Comparison of ENCODE assay signal across 1 fruit fly cellular context in the genomic region with DNA sequence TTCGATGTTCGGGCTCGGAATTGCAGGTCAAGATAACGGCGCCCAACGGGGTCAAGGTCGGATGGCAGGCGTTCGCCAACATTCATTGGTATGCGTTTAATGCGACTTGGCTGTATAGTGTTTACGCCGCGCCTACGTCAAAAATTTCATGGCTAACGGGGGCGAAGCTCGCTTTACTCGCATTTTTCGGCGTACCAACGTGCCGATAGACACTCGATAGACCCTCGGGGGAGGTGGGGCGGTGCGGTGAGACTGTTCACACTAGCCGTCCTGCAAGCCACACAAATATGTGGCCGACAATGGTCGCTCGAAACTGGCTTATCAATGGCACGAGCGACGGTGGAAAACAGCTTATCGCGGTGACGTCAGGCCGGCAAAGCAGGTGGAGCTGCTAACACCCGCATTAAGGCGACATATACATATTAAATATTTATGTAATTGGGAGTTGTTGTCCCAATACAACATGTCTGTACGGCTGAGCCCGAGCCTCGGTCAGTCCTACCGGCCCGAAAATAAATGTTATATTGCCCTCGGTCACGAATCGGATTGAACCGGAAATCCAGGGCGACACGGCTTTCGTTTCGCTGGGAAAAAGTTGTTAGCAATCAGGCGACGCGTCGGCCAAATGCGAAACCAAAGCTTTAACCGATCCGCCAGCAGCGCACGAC.
TF ChIP-seq lines count a peak whose summit lies in the region.

No protein-coding gene starts in this region.

TF ChIP-seq in whole organism, embryonic, 481 proteins besides CTCF, POLR2A, EP300 and RAD21 (continued from another document and continues in another):
- TF ChIP-seq CG4854 (GFP tag; optimal IDR thresholded peaks at IDR 0.05; lab: Kevin White, UChicago) (no peak), zfh2 (GFP tag; optimal IDR thresholded peaks at IDR 0.05; lab: Kevin White, UChicago) (no peak), CG13894 (tag; optimal IDR thresholded peaks at IDR 0.05; lab: Kevin White, UChicago) (no peak), kah (GFP tag; optimal IDR thresholded peaks at IDR 0.05; lab: Kevin White, UChicago) (no peak), odd (GFP tag; optimal IDR thresholded peaks at IDR 0.05; lab: Kevin White, UChicago) (no peak), CG33213 (GFP tag; optimal IDR thresholded peaks at IDR 0.05; lab: Kevin White, UChicago) (no peak), dati (GFP tag; IDR thresholded peaks at IDR 0.05; lab: Robert Waterston, UW) (no peak), CG9727 (GFP tag; optimal IDR thresholded peaks at IDR 0.05; lab: Kevin White, UChicago) (no peak), Six4 (GFP tag; optimal IDR thresholded peaks at IDR 0.05; lab: Kevin White, UChicago) (no peak), eve (GFP tag; optimal IDR thresholded peaks at IDR 0.05; lab: Kevin White, UChicago) (no peak), CG2116 (GFP tag; optimal IDR thresholded peaks at IDR 0.05; lab: Kevin White, UChicago) (no peak), Hand (GFP tag; optimal IDR thresholded peaks at IDR 0.05; lab: Kevin White, UChicago) (peak; percentile 17), CG8944 (GFP tag; optimal IDR thresholded peaks at IDR 0.05; lab: Kevin White, UChicago) (no peak), Jarid2 (GFP tag; optimal IDR thresholded peaks at IDR 0.05; lab: Kevin White, UChicago) (no peak), Stat92E (GFP tag; optimal IDR thresholded peaks at IDR 0.05; lab: Kevin White, UChicago) (no peak), luna (GFP tag; optimal IDR thresholded peaks at IDR 0.05; lab: Kevin White, UChicago) (no peak), stwl (tag; optimal IDR thresholded peaks at IDR 0.05; lab: Kevin White, UChicago) (no peak), ham (GFP tag; IDR thresholded peaks at IDR 0.05; lab: Robert Waterston, UW) (no peak), Neu2 (GFP tag; optimal IDR thresholded peaks at IDR 0.05; lab: Kevin White, UChicago; ENCODE audit: borderline replicate concordance) (no peak), cwo (GFP tag; optimal IDR thresholded peaks at IDR 0.05; lab: Kevin White, UChicago) (peak; percentile 43), Hr39 (optimal IDR thresholded peaks at IDR 0.05; lab: Kevin White, UChicago) (no peak), Pdp1 (GFP tag; optimal IDR thresholded peaks at IDR 0.05; lab: Kevin White, UChicago) (peak in 1 of 2 experiments; percentile 12), fd96Cb (tag; optimal IDR thresholded peaks at IDR 0.05; lab: Kevin White, UChicago) (no peak), Dbx (GFP tag; IDR thresholded peaks at IDR 0.05; lab: Robert Waterston, UW) (no peak), CG6254 (GFP tag; optimal IDR thresholded peaks at IDR 0.05; lab: Kevin White, UChicago) (no peak), Fer1 (GFP tag; optimal IDR thresholded peaks at IDR 0.05; lab: Kevin White, UChicago) (peak; percentile 16), CG16779 (GFP tag; IDR thresholded peaks at IDR 0.05; lab: Robert Waterston, UW) (no peak), gfzf (GFP tag; optimal IDR thresholded peaks at IDR 0.05; lab: Kevin White, UChicago) (no peak), Xrp1 (GFP tag; IDR thresholded peaks at IDR 0.05; lab: Robert Waterston, UW) (no peak), CG3847 (GFP tag; IDR thresholded peaks at IDR 0.05; lab: Robert Waterston, UW) (no peak), aop (GFP tag; IDR thresholded peaks at IDR 0.05; lab: Robert Waterston, UW) (no peak), ERR (GFP tag; optimal IDR thresholded peaks at IDR 0.05; lab: Kevin White, UChicago) (no peak), CG2202 (tag; optimal IDR thresholded peaks at IDR 0.05; lab: Kevin White, UChicago) (no peak), CG12071 (GFP tag; optimal IDR thresholded peaks at IDR 0.05; lab: Kevin White, UChicago) (no peak), CG11398 (GFP tag; optimal IDR thresholded peaks at IDR 0.05; lab: Kevin White, UChicago) (no peak), Awh (GFP tag; IDR thresholded peaks at IDR 0.05; lab: Robert Waterston, UW) (0 out of 2 replicates have a peak, but pooled peaks have one; percentile 10), z (GFP tag; IDR thresholded peaks at IDR 0.05; lab: Robert Waterston, UW) (no peak), Hr51 (GFP tag; optimal IDR thresholded peaks at IDR 0.05; lab: Kevin White, UChicago) (no peak), peb (GFP tag; IDR thresholded peaks at IDR 0.05; lab: Robert Waterston, UW) (no peak), sug (tag; optimal IDR thresholded peaks at IDR 0.05; lab: Kevin White, UChicago) (peak; percentile 36), CG4820 (GFP tag; optimal IDR thresholded peaks at IDR 0.05; lab: Kevin White, UChicago) (no peak), CG13296 (GFP tag; optimal IDR thresholded peaks at IDR 0.05; lab: Kevin White, UChicago) (no peak), CG16815 (GFP tag; optimal IDR thresholded peaks at IDR 0.05; lab: Kevin White, UChicago) (no peak), CG17802 (tag; optimal IDR thresholded peaks at IDR 0.05; lab: Kevin White, UChicago) (peak; percentile 30), unpg (GFP tag; optimal IDR thresholded peaks at IDR 0.05; lab: Kevin White, UChicago) (no peak), CG10565 (GFP tag; optimal IDR thresholded peaks at IDR 0.05; lab: Kevin White, UChicago) (no peak), MESR4 (GFP tag; optimal IDR thresholded peaks at IDR 0.05; lab: Kevin White, UChicago) (no peak), CG5953 (GFP tag; IDR thresholded peaks at IDR 0.05; lab: Robert Waterston, UW) (no peak), tio (GFP tag; optimal IDR thresholded peaks at IDR 0.05; lab: Kevin White, UChicago) (no peak), sd (tag; optimal IDR thresholded peaks at IDR 0.05; lab: Kevin White, UChicago) (peak; percentile 97), CG10543 (GFP tag; optimal IDR thresholded peaks at IDR 0.05; lab: Kevin White, UChicago) (peak; percentile 71), CG14667 (GFP tag; IDR thresholded peaks at IDR 0.05; lab: Robert Waterston, UW) (no peak), exex (tag; optimal IDR thresholded peaks at IDR 0.05; lab: Kevin White, UChicago) (peak; percentile 54), abd-A (tag; optimal IDR thresholded peaks at IDR 0.05; lab: Kevin White, UChicago) (no peak), NK7.1 (GFP tag; optimal IDR thresholded peaks at IDR 0.05; lab: Kevin White, UChicago) (no peak), twi (tag; optimal IDR thresholded peaks at IDR 0.05; lab: Kevin White, UChicago) (no peak), Oaz (GFP tag; IDR thresholded peaks at IDR 0.05; lab: Robert Waterston, UW) (no peak), Dip3 (GFP tag; optimal IDR thresholded peaks at IDR 0.05; lab: Kevin White, UChicago) (no peak), jumu (GFP tag; optimal IDR thresholded peaks at IDR 0.05; lab: Kevin White, UChicago) (no peak), ssp (GFP tag; IDR thresholded peaks at IDR 0.05; lab: Robert Waterston, UW) (no peak), CG12299 (tag; optimal IDR thresholded peaks at IDR 0.05; lab: Kevin White, UChicago) (peak; percentile 24), usp (GFP tag; optimal IDR thresholded peaks at IDR 0.05; lab: Kevin White, UChicago) (no peak), CG1529 (GFP tag; optimal IDR thresholded peaks at IDR 0.05; lab: Kevin White, UChicago) (no peak), nmo (GFP tag; optimal IDR thresholded peaks at IDR 0.05; lab: Kevin White, UChicago) (no peak), gt (GFP tag; IDR thresholded peaks at IDR 0.05; lab: Robert Waterston, UW) (no peak), CG11456 (GFP tag; IDR thresholded peaks at IDR 0.05; lab: Robert Waterston, UW) (no peak), CG12391 (tag; optimal IDR thresholded peaks at IDR 0.05; lab: Kevin White, UChicago) (no peak), ap (GFP tag; IDR thresholded peaks at IDR 0.05; lab: Robert Waterston, UW) (no peak), sr (GFP tag; IDR thresholded peaks at IDR 0.05; lab: Robert Waterston, UW) (peak; percentile 54; the same call in 2 of the 3 replicates), CG8089 (GFP tag; optimal IDR thresholded peaks at IDR 0.05; lab: Kevin White, UChicago) (no peak), al (GFP tag; IDR thresholded peaks at IDR 0.05; lab: Robert Waterston, UW) (no peak), CG17361 (GFP tag; IDR thresholded peaks at IDR 0.05; lab: Robert Waterston, UW) (no peak), CG42726 (GFP tag; IDR thresholded peaks at IDR 0.05; lab: Robert Waterston, UW; ENCODE audit: partially characterized antibody) (no peak), pb (GFP tag; optimal IDR thresholded peaks at IDR 0.05; lab: Kevin White, UChicago) (no peak), pnt (GFP tag; optimal IDR thresholded peaks at IDR 0.05; lab: Kevin White, UChicago) (no peak), gcm (GFP tag; optimal IDR thresholded peaks at IDR 0.05; lab: Kevin White, UChicago) (no peak), CG10321 (GFP tag; IDR thresholded peaks at IDR 0.05; lab: Robert Waterston, UW) (no peak), slp2 (GFP tag; optimal IDR thresholded peaks at IDR 0.05; lab: Kevin White, UChicago) (no peak), sqz (GFP tag; optimal IDR thresholded peaks at IDR 0.05; lab: Kevin White, UChicago) (no peak), BtbVII (GFP tag; optimal IDR thresholded peaks at IDR 0.05; lab: Kevin White, UChicago) (peak; percentile 22), CG4360 (GFP tag; IDR thresholded peaks at IDR 0.05; lab: Robert Waterston, UW) (no peak), Dek (tag; optimal IDR thresholded peaks at IDR 0.05; lab: Kevin White, UChicago) (no peak), CG32772 (GFP tag; IDR thresholded peaks at IDR 0.05; lab: Robert Waterston, UW) (no peak), ab (GFP tag; optimal IDR thresholded peaks at IDR 0.05; lab: Kevin White, UChicago) (no peak), vvl (GFP tag; IDR thresholded peaks at IDR 0.05; lab: Robert Waterston, UW) (peak; percentile 47), Meics (GFP tag; optimal IDR thresholded peaks at IDR 0.05; lab: Kevin White, UChicago) (no peak), dmrt11E (tag; optimal IDR thresholded peaks at IDR 0.05; lab: Kevin White, UChicago) (no peak), Taf1 (GFP tag; IDR thresholded peaks at IDR 0.05; lab: Robert Waterston, UW) (no peak), CG8290 (GFP tag; optimal IDR thresholded peaks at IDR 0.05; lab: Kevin White, UChicago) (no peak), CG8290 (tag; optimal IDR thresholded peaks at IDR 0.05; lab: Kevin White, UChicago) (peak in 1 of 2 experiments; percentile 7), kni (GFP tag; optimal IDR thresholded peaks at IDR 0.05; lab: Kevin White, UChicago) (peak; percentile 61), Mad (GFP tag; optimal IDR thresholded peaks at IDR 0.05; lab: Kevin White, UChicago) (no peak), prd (optimal IDR thresholded peaks at IDR 0.05; lab: Kevin White, UChicago) (no peak), prd (GFP tag; IDR thresholded peaks at IDR 0.05; lab: Robert Waterston, UW) (no peak), ac (GFP tag; optimal IDR thresholded peaks at IDR 0.05; lab: Kevin White, UChicago) (no peak), Adf1 (GFP tag; IDR thresholded peaks at IDR 0.05; lab: Robert Waterston, UW) (peak; percentile 12; the same call in 1 of the 2 replicates), CG14860 (GFP tag; IDR thresholded peaks at IDR 0.05; lab: Robert Waterston, UW; ENCODE audit: partially characterized antibody) (no peak), maf-S (GFP tag; optimal IDR thresholded peaks at IDR 0.05; lab: Kevin White, UChicago) (no peak), CG5180 (GFP tag; optimal IDR thresholded peaks at IDR 0.05; lab: Kevin White, UChicago) (peak; percentile 69), CG32767 (GFP tag; IDR thresholded peaks at IDR 0.05; lab: Robert Waterston, UW) (no peak), insv (GFP tag; optimal IDR thresholded peaks at IDR 0.05; lab: Kevin White, UChicago) (no peak), Poxn (GFP tag; IDR thresholded peaks at IDR 0.05; lab: Robert Waterston, UW) (no peak), CG6765 (GFP tag; optimal IDR thresholded peaks at IDR 0.05; lab: Kevin White, UChicago) (no peak), Oli (tag; optimal IDR thresholded peaks at IDR 0.05; lab: Kevin White, UChicago) (no peak), Aef1 (GFP tag; IDR thresholded peaks at IDR 0.05; lab: Robert Waterston, UW) (no peak), zen2 (GFP tag; IDR thresholded peaks at IDR 0.05; lab: Robert Waterston, UW; ENCODE audit: partially characterized antibody) (no peak), crol (GFP tag; IDR thresholded peaks at IDR 0.05; lab: Robert Waterston, UW) (peak; percentile 67), Dref (GFP tag; IDR thresholded peaks at IDR 0.05; lab: Robert Waterston, UW) (no peak), CG1024 (GFP tag; IDR thresholded peaks at IDR 0.05; lab: Robert Waterston, UW) (no peak), Myb (GFP tag; optimal IDR thresholded peaks at IDR 0.05; lab: Kevin White, UChicago) (no peak), HHEX (GFP tag; optimal IDR thresholded peaks at IDR 0.05; lab: Kevin White, UChicago) (no peak), Hey (tag; optimal IDR thresholded peaks at IDR 0.05; lab: Kevin White, UChicago) (peak; percentile 34), CG1233 (GFP tag; optimal IDR thresholded peaks at IDR 0.05; lab: Kevin White, UChicago) (no peak), CG2120 (GFP tag; optimal IDR thresholded peaks at IDR 0.05; lab: Kevin White, UChicago) (no peak), amos (GFP tag; IDR thresholded peaks at IDR 0.05; lab: Robert Waterston, UW; ENCODE audit: partially characterized antibody) (no peak), vfl (GFP tag; optimal IDR thresholded peaks at IDR 0.05; lab: Kevin White, UChicago) (no peak), lab (GFP tag; optimal IDR thresholded peaks at IDR 0.05; lab: Kevin White, UChicago) (peak; percentile 5), dmrt99B (tag; optimal IDR thresholded peaks at IDR 0.05; lab: Kevin White, UChicago) (no peak), E2f1 (GFP tag; IDR thresholded peaks at IDR 0.05; lab: Robert Waterston, UW) (no peak), pfk (GFP tag; optimal IDR thresholded peaks at IDR 0.05; lab: Kevin White, UChicago) (no peak), CG11560 (tag; IDR thresholded peaks at IDR 0.05; lab: Robert Waterston, UW) (no peak), chm (GFP tag; IDR thresholded peaks at IDR 0.05; lab: Robert Waterston, UW) (no peak), Gsc (GFP tag; IDR thresholded peaks at IDR 0.05; lab: Robert Waterston, UW) (no peak), CG6854 (GFP tag; optimal IDR thresholded peaks at IDR 0.05; lab: Kevin White, UChicago) (no peak), dan (GFP tag; IDR thresholded peaks at IDR 0.05; lab: Robert Waterston, UW) (no peak), salm (tag; optimal IDR thresholded peaks at IDR 0.05; lab: Kevin White, UChicago) (no peak), Dip2 (GFP tag; IDR thresholded peaks at IDR 0.05; lab: Robert Waterston, UW) (no peak), Hr78 (GFP tag; optimal IDR thresholded peaks at IDR 0.05; lab: Kevin White, UChicago) (peak in 1 of 2 experiments; percentile 80), bigmax (GFP tag; optimal IDR thresholded peaks at IDR 0.05; lab: Kevin White, UChicago) (no peak), gem (tag; optimal IDR thresholded peaks at IDR 0.05; lab: Kevin White, UChicago) (peak; percentile 29), CG31365 (tag; optimal IDR thresholded peaks at IDR 0.05; lab: Kevin White, UChicago) (no peak)
